Worm (Caenorhabditis elegans) whole organism, L4 larva: ENCODE data around the gene F58B4.3.

Source experiments
- F26F4.8 ChIP-seq: fragments of 200-800 bp; sonication (Bioruptor generic); conservative IDR thresholded peaks from 2 replicates; pipeline ENCODE4 v1.3.6; 2022; ENCODE audit warnings: missing genetic modification characterization, missing compliant biosample characterization
- F37D6.2 ChIP-seq: sonication (generic microtip); optimal IDR thresholded peaks from 2 replicates; lab custom pipeline; 2016; ENCODE audit warnings: mild to moderate bottlenecking, missing genetic modification characterization, missing compliant biosample characterization
- F49E8.2 ChIP-seq: sonication (generic microtip); optimal IDR thresholded peaks from 2 replicates; lab custom pipeline; 2016; ENCODE audit warnings: missing compliant biosample characterization, mild to moderate bottlenecking, missing genetic modification characterization, borderline replicate concordance
- T20F7.1 ChIP-seq: fragments of 200-800 bp; sonication (Bioruptor generic); optimal IDR thresholded peaks from 2 replicates; lab custom pipeline; 2018; ENCODE audit warnings: mild to moderate bottlenecking, missing genetic modification characterization, missing compliant biosample characterization
- aha-1 ChIP-seq: fragments of 150-350 bp; peaks from one replicate; lab custom pipeline; 2014; ENCODE audit warnings: missing biosample characterization, missing genetic modification characterization
- ama-1 ChIP-seq: fragments of 150-350 bp; optimal IDR thresholded peaks from 2 replicates; lab custom pipeline; 2014; ENCODE audit warnings: inconsistent platforms, mixed read lengths
- ceh-20 ChIP-seq: fragments of 200-800 bp; sonication (Bioruptor generic); IDR thresholded peaks from 2 replicates; pipeline ENCODE4 v1.3.6; 2022; ENCODE audit warnings: missing genetic modification reagents, missing genetic modification characterization, missing compliant biosample characterization
- ceh-28 ChIP-seq: fragments of 150-350 bp; optimal IDR thresholded peaks from 2 replicates; lab custom pipeline; 2014; ENCODE audit warnings: missing biosample characterization, missing genetic modification reagents, missing genetic modification characterization
- ceh-44 ChIP-seq: fragments of 200-800 bp; sonication (Bioruptor generic); IDR thresholded peaks from 2 replicates; pipeline ENCODE4 v1.3.6; 2022; ENCODE audit warnings: missing genetic modification reagents, missing genetic modification characterization, missing compliant biosample characterization
- ctbp-1 ChIP-seq: fragments of 200-800 bp; sonication (Bioruptor generic); IDR thresholded peaks from 2 replicates; pipeline ENCODE4 v1.3.6; 2022; ENCODE audit warnings: missing genetic modification reagents, missing genetic modification characterization, missing compliant biosample characterization
- daf-16 ChIP-seq, 3 experiments: sonication (generic microtip); optimal IDR thresholded peaks; 2 replicates each; lab custom pipeline; 2016 to 2017; ENCODE audit warnings: missing genetic modification characterization in 3 of 3, missing genetic modification reagents in 3 of 3, mild to moderate bottlenecking in 2 of 3, missing compliant biosample characterization in 2 of 3, missing biosample characterization in 1 of 3, moderate library complexity in 1 of 3
- daf-8 ChIP-seq: fragments of 200-800 bp; sonication (Bioruptor generic); IDR thresholded peaks from 2 replicates; pipeline ENCODE4 v1.3.6; 2022; ENCODE audit warnings: missing genetic modification characterization, missing compliant biosample characterization
- duxl-1 ChIP-seq: sonication (generic microtip); optimal IDR thresholded peaks from 2 replicates; lab custom pipeline; 2016; ENCODE audit warnings: mild to moderate bottlenecking, missing genetic modification characterization, moderate library complexity, missing compliant biosample characterization; ENCODE audit not compliant: poor library complexity
- dve-1 ChIP-seq: sonication (generic microtip); optimal IDR thresholded peaks from 2 replicates; lab custom pipeline; 2017; ENCODE audit warnings: antibody characterized with exemption, mild to moderate bottlenecking, missing genetic modification characterization, missing compliant biosample characterization; ENCODE audit not compliant: insufficient read depth
- egl-43 ChIP-seq: fragments of 200-800 bp; sonication (Bioruptor generic); IDR thresholded peaks from 2 replicates; pipeline ENCODE4 v1.3.6; 2022; ENCODE audit warnings: missing genetic modification reagents, missing genetic modification characterization, missing compliant biosample characterization
- fkh-10 ChIP-seq: fragments of 150-350 bp; optimal IDR thresholded peaks from 2 replicates; lab custom pipeline; 2014; ENCODE audit warnings: missing biosample characterization, missing genetic modification reagents, missing genetic modification characterization
- fos-1 ChIP-seq: fragments of 150-350 bp; optimal IDR thresholded peaks from 2 replicates; lab custom pipeline; 2014; ENCODE audit warnings: missing biosample characterization, missing genetic modification characterization
- hlh-30 ChIP-seq: sonication (generic microtip); optimal IDR thresholded peaks from 2 replicates; lab custom pipeline; 2017; ENCODE audit warnings: antibody characterized with exemption, mild to moderate bottlenecking, missing genetic modification characterization, missing compliant biosample characterization; ENCODE audit not compliant: insufficient read depth
- hmg-1.1 ChIP-seq: fragments of 200-800 bp; sonication (Bioruptor generic); IDR thresholded peaks from 2 replicates; pipeline ENCODE4 v1.3.6; 2022; ENCODE audit warnings: missing genetic modification reagents, missing genetic modification characterization, missing compliant biosample characterization
- jun-1 ChIP-seq: fragments of 150-350 bp; optimal IDR thresholded peaks from 2 replicates; lab custom pipeline; 2014; ENCODE audit warnings: missing biosample characterization, missing genetic modification reagents, missing genetic modification characterization
- lin-15B ChIP-seq: fragments of 150-350 bp; sonication (generic microtip); optimal IDR thresholded peaks from 3 replicates; lab custom pipeline; 2014; ENCODE audit warnings: missing biosample characterization, missing genetic modification characterization
- lin-29 ChIP-seq: fragments of 200-800 bp; sonication (Bioruptor generic); IDR thresholded peaks from 2 replicates; pipeline ENCODE4 v1.3.6; 2022; ENCODE audit warnings: missing genetic modification reagents, missing genetic modification characterization, missing compliant biosample characterization
- lin-38 ChIP-seq: fragments of 200-800 bp; sonication (Bioruptor generic); IDR thresholded peaks from 2 replicates; pipeline ENCODE4 v1.3.6; 2022; ENCODE audit warnings: missing genetic modification reagents, missing genetic modification characterization, missing compliant biosample characterization
- lir-3 ChIP-seq: sonication (generic microtip); optimal IDR thresholded peaks from 2 replicates; lab custom pipeline; 2016; ENCODE audit warnings: mild to moderate bottlenecking, missing genetic modification characterization, missing compliant biosample characterization
- lsy-2 ChIP-seq, 2 experiments: fragments of 150-350 bp in 1 of 2; sonication (generic microtip) in 1 of 2; optimal IDR thresholded peaks; 2 replicates each; lab custom pipeline; 2014 to 2017; ENCODE audit warnings: missing biosample characterization in 2 of 2, missing genetic modification characterization in 2 of 2
- mdt-29 ChIP-seq: fragments of 200-800 bp; sonication (Bioruptor generic); IDR thresholded peaks from 2 replicates; pipeline ENCODE4 v1.3.6; 2022; ENCODE audit warnings: missing genetic modification reagents, missing genetic modification characterization, missing compliant biosample characterization
- mep-1 ChIP-seq: fragments of 150-350 bp; sonication (generic microtip); optimal IDR thresholded peaks from 3 replicates; lab custom pipeline; 2014; ENCODE audit warnings: missing biosample characterization, missing genetic modification characterization
- mxl-2 ChIP-seq: fragments of 200-800 bp; sonication (Bioruptor generic); conservative IDR thresholded peaks from 2 replicates; pipeline ENCODE4 v1.3.6; 2022; ENCODE audit warnings: missing genetic modification reagents, missing genetic modification characterization, missing compliant biosample characterization
- mxl-3 ChIP-seq: fragments of 200-800 bp; sonication (Bioruptor generic); optimal IDR thresholded peaks from 2 replicates; lab custom pipeline; 2018; ENCODE audit warnings: mild to moderate bottlenecking, missing genetic modification characterization, missing compliant biosample characterization
- nhr-10 ChIP-seq: fragments of 150-350 bp; optimal IDR thresholded peaks from 2 replicates; lab custom pipeline; 2014; ENCODE audit warnings: missing biosample characterization, missing genetic modification characterization
- nhr-11 ChIP-seq: fragments of 150-350 bp; optimal IDR thresholded peaks from 2 replicates; lab custom pipeline; 2014; ENCODE audit warnings: missing biosample characterization, missing genetic modification characterization
- nhr-111 ChIP-seq: fragments of 200-800 bp; sonication (Bioruptor generic); optimal IDR thresholded peaks from 2 replicates; lab custom pipeline; 2018; ENCODE audit warnings: mild to moderate bottlenecking, missing genetic modification characterization, missing compliant biosample characterization
- nhr-237 ChIP-seq: sonication (generic microtip); optimal IDR thresholded peaks from 2 replicates; lab custom pipeline; 2017; ENCODE audit warnings: missing biosample characterization, missing genetic modification characterization
- nhr-25 ChIP-seq: sonication (generic microtip); optimal IDR thresholded peaks from 2 replicates; lab custom pipeline; 2017; ENCODE audit warnings: missing genetic modification characterization, mild to moderate bottlenecking, missing compliant biosample characterization, antibody characterized with exemption, moderate library complexity, borderline replicate concordance; ENCODE audit not compliant: insufficient read depth
- nhr-28 ChIP-seq: fragments of 150-350 bp; optimal IDR thresholded peaks from 2 replicates; lab custom pipeline; 2014; ENCODE audit warnings: missing biosample characterization, missing genetic modification characterization
- nhr-41 ChIP-seq: fragments of 200-800 bp; sonication (Bioruptor generic); IDR thresholded peaks from 2 replicates; pipeline ENCODE4 v1.3.6; 2022; ENCODE audit warnings: missing genetic modification reagents, missing genetic modification characterization, missing compliant biosample characterization
- nhr-48 ChIP-seq: sonication (generic microtip); optimal IDR thresholded peaks from 2 replicates; lab custom pipeline; 2016; ENCODE audit warnings: mild to moderate bottlenecking, missing genetic modification characterization, missing compliant biosample characterization
- nhr-76 ChIP-seq: fragments of 150-350 bp; optimal IDR thresholded peaks from 2 replicates; lab custom pipeline; 2014; ENCODE audit warnings: missing biosample characterization, missing genetic modification characterization
- nhr-77 ChIP-seq: fragments of 150-350 bp; optimal IDR thresholded peaks from 2 replicates; lab custom pipeline; 2014; ENCODE audit warnings: missing biosample characterization, missing genetic modification characterization
- rbr-2 ChIP-seq: sonication (generic microtip); optimal IDR thresholded peaks from 2 replicates; lab custom pipeline; 2016; ENCODE audit warnings: missing genotype, missing genetic modification characterization, missing compliant biosample characterization
- set-16 ChIP-seq: fragments of 200-800 bp; sonication (Bioruptor generic); IDR thresholded peaks from 2 replicates; pipeline ENCODE4 v1.3.6; 2022; ENCODE audit warnings: missing genetic modification reagents, missing genetic modification characterization, missing compliant biosample characterization
- spr-3 ChIP-seq: fragments of 200-800 bp; sonication (Bioruptor generic); optimal IDR thresholded peaks from 2 replicates; lab custom pipeline; 2018; ENCODE audit warnings: mild to moderate bottlenecking, missing genetic modification characterization, missing compliant biosample characterization
- tag-97 ChIP-seq: fragments of 200-800 bp; sonication (Bioruptor generic); IDR thresholded peaks from 2 replicates; pipeline ENCODE4 v1.3.6; 2022; ENCODE audit warnings: missing genetic modification characterization, missing compliant biosample characterization
- unc-39 ChIP-seq: sonication (generic microtip); optimal IDR thresholded peaks from 2 replicates; lab custom pipeline; 2017; ENCODE audit warnings: missing biosample characterization, missing genetic modification characterization
- unc-62 ChIP-seq, 3 experiments: fragments of 150-350 bp in 1 of 3; sonication (generic microtip); optimal IDR thresholded peaks in 2 of 3; peaks in 1 of 3; 1 replicate in 1 of 3; 2 replicates in 2 of 3; lab custom pipeline; 2014 to 2017; ENCODE audit warnings: missing biosample characterization in 3 of 3, missing genetic modification characterization in 3 of 3, missing genetic modification reagents in 3 of 3, missing genotype in 1 of 3
- zag-1 ChIP-seq: fragments of 150-350 bp; optimal IDR thresholded peaks from 2 replicates; lab custom pipeline; 2014; ENCODE audit warnings: missing biosample characterization, missing genetic modification characterization
- zip-11 ChIP-seq: fragments of 200-800 bp; sonication (Bioruptor generic); IDR thresholded peaks from 2 replicates; pipeline ENCODE4 v1.3.6; 2022; ENCODE audit warnings: missing genetic modification characterization, missing compliant biosample characterization
- zip-2 ChIP-seq: fragments of 150-350 bp; optimal IDR thresholded peaks from 2 replicates; lab custom pipeline; 2014; ENCODE audit warnings: missing biosample characterization, missing genetic modification characterization
- ztf-11 ChIP-seq: fragments of 150-350 bp; optimal IDR thresholded peaks from 2 replicates; lab custom pipeline; 2014; ENCODE audit warnings: missing biosample characterization, missing genetic modification characterization

F58B4.3 gene

ce11 chrV:10903748-10904147, 25.9 kb upstream of the F58B4.3 start, which contains the start of gene F32D8.15:
TSS of gene F32D8.15 (plus strand) at chrV:10904048.
- TF ChIP-seq lin-15B (no peak), F37D6.2 (tag; lab: Kevin White, UChicago) (no peak), zip-2 (tag; lab: Kevin White, UChicago) (no peak)

- TF ChIP-seq nhr-76 (tag; lab: Kevin White, UChicago): no peak
- TF ChIP-seq F49E8.2 (tag; lab: Kevin White, UChicago): no peak
- TF ChIP-seq jun-1 (tag; lab: Kevin White, UChicago): no peak
- no peak for TF ChIP-seq set-16
- no peak for TF ChIP-seq fos-1 (tag; lab: Kevin White, UChicago)
- TF ChIP-seq nhr-48 (tag; lab: Kevin White, UChicago): no peak
- no peak for TF ChIP-seq ama-1 (lab: Kevin White, UChicago)
- TF ChIP-seq zip-2 (tag; lab: Kevin White, UChicago): no peak
- TF ChIP-seq nhr-10 (tag; lab: Kevin White, UChicago): no peak
- no peak for TF ChIP-seq zip-11 (GFP tag; lab: Robert Waterston, UW)
- TF ChIP-seq ceh-44: no peak
- peak; percentile 13 for TF ChIP-seq hlh-30
- no peak for TF ChIP-seq daf-16 (GFP tag; optimal IDR thresholded peaks at IDR 0.05; lab: Kevin White, UChicago)
- no peak for TF ChIP-seq daf-16 (tag; optimal IDR thresholded peaks at IDR 0.05; lab: Kevin White, UChicago)
- no peak for TF ChIP-seq nhr-25
- TF ChIP-seq unc-39: no peak
- TF ChIP-seq F26F4.8 (GFP tag; lab: Robert Waterston, UW): no peak
- no peak for TF ChIP-seq ztf-11 (tag; lab: Kevin White, UChicago)
- 0 out of 2 replicates have a peak, but pooled peaks have one; percentile 21 for TF ChIP-seq hmg-1.1 (GFP tag; lab: Robert Waterston, UW)
- TF ChIP-seq T20F7.1 (GFP tag; lab: Kevin White, UChicago): no peak
- TF ChIP-seq mdt-29 (GFP tag; lab: Robert Waterston, UW): no peak
- TF ChIP-seq lsy-2 (tag; optimal IDR thresholded peaks at IDR 0.05; lab: Kevin White, UChicago): peak in 1 of 2 experiments; percentile 3
- TF ChIP-seq egl-43 (GFP tag; lab: Robert Waterston, UW): no peak
- no peak for TF ChIP-seq lin-38 (GFP tag; lab: Robert Waterston, UW)
- TF ChIP-seq unc-62 (GFP tag; optimal IDR thresholded peaks at IDR 0.05 in 1 of 2; lab: Kevin White, UChicago): peak in 1 of 2 experiments; percentile 65
- no peak for TF ChIP-seq unc-62 (tag; optimal IDR thresholded peaks at IDR 0.05; lab: Kevin White, UChicago)
- peak; percentile 71 for TF ChIP-seq fkh-10 (GFP tag; lab: Kevin White, UChicago)
- no peak for TF ChIP-seq lin-29
- TF ChIP-seq tag-97 (GFP tag; lab: Robert Waterston, UW): no peak
- TF ChIP-seq ceh-28 (tag; lab: Kevin White, UChicago): no peak
- TF ChIP-seq nhr-41 (GFP tag; lab: Robert Waterston, UW): no peak
- peak; percentile 32 for TF ChIP-seq mep-1 (tag; lab: Kevin White, UChicago)
- TF ChIP-seq daf-8 (GFP tag; lab: Robert Waterston, UW): no peak
- TF ChIP-seq nhr-11 (tag; lab: Kevin White, UChicago): no peak
- no peak for TF ChIP-seq duxl-1 (tag; lab: Kevin White, UChicago)
- no peak for TF ChIP-seq nhr-111
- TF ChIP-seq dve-1 (tag; lab: Kevin White, UChicago): no peak
- TF ChIP-seq nhr-237 (tag; lab: Kevin White, UChicago): no peak
- no peak for TF ChIP-seq spr-3 (GFP tag; lab: Kevin White, UChicago)
- no peak for TF ChIP-seq mxl-3 (GFP tag; lab: Kevin White, UChicago)
- peak; percentile 87 for TF ChIP-seq aha-1 (tag; lab: Kevin White, UChicago)
- 0 out of 2 replicates have a peak, but pooled peaks have one; percentile 43 for TF ChIP-seq ctbp-1
- TF ChIP-seq mxl-2 (GFP tag; lab: Robert Waterston, UW): no peak
- TF ChIP-seq lir-3 (tag; lab: Kevin White, UChicago): no peak
- TF ChIP-seq ceh-20: 0 out of 2 replicates have a peak, but pooled peaks have one; percentile 12
- no peak for TF ChIP-seq zag-1 (tag; lab: Kevin White, UChicago)
- TF ChIP-seq nhr-77 (tag; lab: Kevin White, UChicago): no peak
- peak; percentile 34 for TF ChIP-seq rbr-2
- no peak for TF ChIP-seq nhr-28 (tag; lab: Kevin White, UChicago)
Observed at ce11 chrV:10904795-10905194, 24.8 kb upstream of the F58B4.3 start.
